Worm (Caenorhabditis elegans) whole organism, young adult: ENCODE measurements around the gene C17G10.13.

Source experiments
- B0019.2 ChIP-seq: fragments of 200-800 bp; sonication (Bioruptor generic); conservative IDR thresholded peaks from 2 replicates; pipeline ENCODE4 v1.3.6; 2022; ENCODE audit warnings: missing genetic modification reagents, missing genetic modification characterization, missing compliant biosample characterization
- Y53F4B.3 ChIP-seq: fragments of 200-800 bp; sonication (Bioruptor generic); IDR thresholded peaks from 2 replicates; pipeline ENCODE4 v1.3.6; 2022; ENCODE audit warnings: missing genetic modification reagents, missing genetic modification characterization, missing compliant biosample characterization
- attf-6 ChIP-seq: fragments of 200-800 bp; sonication (Bioruptor generic); IDR thresholded peaks from 2 replicates; pipeline ENCODE4 v1.3.6; 2022; ENCODE audit warnings: missing genetic modification reagents, missing genetic modification characterization, missing compliant biosample characterization
- mcd-1 ChIP-seq: fragments of 200-800 bp; sonication (Bioruptor generic); IDR thresholded peaks from 2 replicates; pipeline ENCODE4 v1.3.6; 2022; ENCODE audit warnings: missing genetic modification reagents, missing genetic modification characterization, missing compliant biosample characterization
- snpc-3.4 ChIP-seq: sonication (generic microtip); optimal IDR thresholded peaks from 2 replicates; lab custom pipeline; 2017; ENCODE audit warnings: missing genetic modification characterization, mild to moderate bottlenecking, missing compliant biosample characterization, antibody characterized with exemption, moderate library complexity, missing genotype, missing genetic modification reagents

DNA sequence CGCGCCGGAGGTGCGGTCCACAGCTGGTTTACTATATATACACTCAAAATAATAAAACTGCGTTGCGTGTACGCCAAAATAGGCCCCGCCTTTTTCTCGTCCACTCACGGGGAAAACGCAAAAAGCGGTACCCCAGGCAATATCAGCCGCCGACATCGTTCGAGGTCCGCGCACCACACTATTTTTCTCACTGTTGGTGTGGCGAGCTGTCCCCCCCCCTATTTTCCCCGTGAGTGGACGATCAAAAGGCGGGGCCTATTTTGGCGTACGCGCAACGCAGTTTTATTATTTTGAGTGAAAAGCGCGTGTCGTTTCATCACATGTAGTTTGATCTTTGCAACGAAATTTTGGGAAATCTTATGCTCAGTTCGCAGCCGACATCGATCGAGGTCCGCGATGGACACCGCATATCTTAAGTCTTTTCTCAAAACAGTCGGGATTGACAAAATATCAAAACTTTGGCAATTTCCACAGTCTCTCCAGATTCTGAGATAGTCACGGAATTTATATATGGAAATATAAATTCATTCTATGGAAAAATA is 24.4 kb downstream of the C17G10.13 start:
- TF ChIP-seq attf-6 (GFP tag; lab: Robert Waterston, UW) (peak; percentile 82; the same call in 1 of the 2 replicates), mcd-1 (no peak), Y53F4B.3 (GFP tag; lab: Robert Waterston, UW) (no peak), B0019.2 (GFP tag; lab: Robert Waterston, UW) (no peak), snpc-3.4 (tag; lab: Kevin White, UChicago) (no peak)
